Worm (Caenorhabditis elegans) whole organism, L2 larva: ENCODE data around the gene ZK632.14.

Experiments used
- C34F6.9 ChIP-seq: fragments of 150-350 bp; optimal IDR thresholded peaks from 2 replicates; lab custom pipeline; 2014; ENCODE audit warnings: missing biosample characterization, missing genetic modification characterization
- Y55F3AM.14 ChIP-seq: fragments of 200-800 bp; sonication (Bioruptor generic); optimal IDR thresholded peaks from 2 replicates; lab custom pipeline; 2018; ENCODE audit warnings: mild to moderate bottlenecking, missing genetic modification characterization, missing compliant biosample characterization
- ZK546.5 ChIP-seq: sonication (generic microtip); optimal IDR thresholded peaks from 2 replicates; lab custom pipeline; 2017; ENCODE audit warnings: missing biosample characterization, missing genetic modification characterization
- alr-1 ChIP-seq: fragments of 150-350 bp; optimal IDR thresholded peaks from 2 replicates; lab custom pipeline; 2014; ENCODE audit warnings: missing biosample characterization, missing genetic modification characterization
- aly-2 ChIP-seq: fragments of 150-350 bp; optimal IDR thresholded peaks from 2 replicates; lab custom pipeline; 2014; ENCODE audit warnings: missing biosample characterization, missing genetic modification characterization
- ama-1 ChIP-seq: fragments of 150-350 bp; optimal IDR thresholded peaks from 2 replicates; lab custom pipeline; 2018; ENCODE audit warnings: inconsistent platforms
- blmp-1 ChIP-seq: sonication (generic microtip); optimal IDR thresholded peaks from 2 replicates; lab custom pipeline; 2017; ENCODE audit warnings: missing genetic modification characterization, mild to moderate bottlenecking, missing compliant biosample characterization, antibody characterized with exemption, moderate library complexity; ENCODE audit not compliant: insufficient read depth
- ceh-16 ChIP-seq: fragments of 150-350 bp; optimal IDR thresholded peaks from 2 replicates; lab custom pipeline; 2014; ENCODE audit warnings: missing biosample characterization, missing genetic modification characterization
- ceh-82 ChIP-seq: fragments of 150-350 bp; optimal IDR thresholded peaks from 2 replicates; lab custom pipeline; 2014; ENCODE audit warnings: missing biosample characterization, missing genetic modification characterization
- crh-2 ChIP-seq: sonication (generic microtip); optimal IDR thresholded peaks from 2 replicates; lab custom pipeline; 2017; ENCODE audit warnings: missing biosample characterization, missing genetic modification characterization
- dmd-4 ChIP-seq: sonication (generic microtip); optimal IDR thresholded peaks from 2 replicates; lab custom pipeline; 2017; ENCODE audit warnings: missing biosample characterization, missing genetic modification characterization
- egl-27 ChIP-seq: sonication (generic microtip); optimal IDR thresholded peaks from 3 replicates; lab custom pipeline; 2017; ENCODE audit warnings: missing biosample characterization, missing genetic modification reagents, missing genetic modification characterization
- elt-1 ChIP-seq: fragments of 150-350 bp; optimal IDR thresholded peaks from 2 replicates; lab custom pipeline; 2014; ENCODE audit warnings: missing biosample characterization, missing genetic modification characterization
- elt-3 ChIP-seq: sonication (generic microtip); optimal IDR thresholded peaks from 2 replicates; lab custom pipeline; 2017; ENCODE audit warnings: missing biosample characterization, missing genetic modification characterization
- fos-1 ChIP-seq: fragments of 150-350 bp; optimal IDR thresholded peaks from 2 replicates; lab custom pipeline; 2014; ENCODE audit warnings: missing biosample characterization, missing genetic modification characterization
- lin-11 ChIP-seq: fragments of 150-350 bp; sonication (generic microtip); optimal IDR thresholded peaks from 2 replicates; lab custom pipeline; 2014; ENCODE audit warnings: missing biosample characterization, missing genetic modification characterization, inconsistent platforms, mixed read lengths
- lin-13 ChIP-seq: fragments of 150-350 bp; optimal IDR thresholded peaks from 2 replicates; lab custom pipeline; 2014; ENCODE audit warnings: missing biosample characterization, missing genetic modification reagents, missing genetic modification characterization
- lin-39 ChIP-seq: fragments of 150-350 bp; optimal IDR thresholded peaks from 2 replicates; lab custom pipeline; 2014; ENCODE audit warnings: missing biosample characterization, missing genetic modification reagents, missing genetic modification characterization
- lsy-2 ChIP-seq, 2 experiments: fragments of 150-350 bp in 1 of 2; sonication (generic microtip) in 1 of 2; optimal IDR thresholded peaks; 2 replicates each; lab custom pipeline; 2014 to 2017; ENCODE audit warnings: missing biosample characterization in 2 of 2, missing genetic modification characterization in 2 of 2
- mdl-1 ChIP-seq, 2 experiments: fragments of 150-350 bp in 1 of 2; sonication (generic microtip) in 1 of 2; optimal IDR thresholded peaks; 2 replicates each; lab custom pipeline; 2017; ENCODE audit warnings: missing biosample characterization in 2 of 2, missing genetic modification characterization in 2 of 2
- nhr-10 ChIP-seq: sonication (generic microtip); optimal IDR thresholded peaks from 2 replicates; lab custom pipeline; 2017; ENCODE audit warnings: missing biosample characterization, missing genetic modification characterization
- nhr-11 ChIP-seq: fragments of 150-350 bp; optimal IDR thresholded peaks from 2 replicates; lab custom pipeline; 2014; ENCODE audit warnings: missing biosample characterization, missing genetic modification characterization
- nhr-12 ChIP-seq: fragments of 150-350 bp; optimal IDR thresholded peaks from 2 replicates; lab custom pipeline; 2014; ENCODE audit warnings: missing biosample characterization, missing genetic modification characterization
- nhr-129 ChIP-seq: fragments of 150-350 bp; optimal IDR thresholded peaks from 2 replicates; lab custom pipeline; 2014; ENCODE audit warnings: missing biosample characterization, missing genetic modification characterization
- nhr-21 ChIP-seq: fragments of 150-350 bp; optimal IDR thresholded peaks from 2 replicates; lab custom pipeline; 2014; ENCODE audit warnings: missing biosample characterization, missing genetic modification characterization
- nhr-23 ChIP-seq: fragments of 150-350 bp; optimal IDR thresholded peaks from 2 replicates; lab custom pipeline; 2014; ENCODE audit warnings: missing biosample characterization, missing genetic modification reagents, missing genetic modification characterization
- nhr-237 ChIP-seq: fragments of 150-350 bp; optimal IDR thresholded peaks from 2 replicates; lab custom pipeline; 2014; ENCODE audit warnings: missing biosample characterization, missing genetic modification characterization
- nhr-25 ChIP-seq: fragments of 150-350 bp; sonication (generic microtip); optimal IDR thresholded peaks from 3 replicates; lab custom pipeline; 2014; ENCODE audit warnings: missing biosample characterization, missing genetic modification characterization
- nhr-77 ChIP-seq: fragments of 150-350 bp; optimal IDR thresholded peaks from 2 replicates; lab custom pipeline; 2014; ENCODE audit warnings: missing biosample characterization, missing genetic modification characterization
- sem-4 ChIP-seq: fragments of 150-350 bp; optimal IDR thresholded peaks from 2 replicates; lab custom pipeline; 2014; ENCODE audit warnings: missing biosample characterization, missing genetic modification reagents, missing genetic modification characterization
- skn-1 ChIP-seq: sonication (generic microtip); optimal IDR thresholded peaks from 2 replicates; lab custom pipeline; 2017; ENCODE audit warnings: missing biosample characterization, missing genetic modification characterization
- sma-3 ChIP-seq: sonication (generic microtip); optimal IDR thresholded peaks from 2 replicates; lab custom pipeline; 2016; ENCODE audit warnings: missing genetic modification reagents, missing genetic modification characterization, missing compliant biosample characterization
- snpc-4 ChIP-seq: fragments of 150-350 bp; optimal IDR thresholded peaks from 2 replicates; lab custom pipeline; 2014; ENCODE audit warnings: missing biosample characterization, missing genetic modification characterization
- unc-39 ChIP-seq: fragments of 150-350 bp; optimal IDR thresholded peaks from 2 replicates; lab custom pipeline; 2014; ENCODE audit warnings: missing biosample characterization, missing genetic modification characterization
- unc-55 ChIP-seq: fragments of 150-350 bp; sonication (generic microtip); optimal IDR thresholded peaks from 3 replicates; lab custom pipeline; 2014; ENCODE audit warnings: missing biosample characterization, missing genetic modification reagents, missing genetic modification characterization
- unc-62 ChIP-seq: fragments of 150-350 bp; optimal IDR thresholded peaks from 2 replicates; lab custom pipeline; 2014; ENCODE audit warnings: missing biosample characterization, missing genetic modification reagents, missing genetic modification characterization
- zag-1 ChIP-seq: fragments of 150-350 bp; optimal IDR thresholded peaks from 2 replicates; lab custom pipeline; 2014; ENCODE audit warnings: missing biosample characterization, missing genetic modification characterization
- ztf-1 ChIP-seq: fragments of 200-800 bp; sonication (Bioruptor generic); conservative IDR thresholded peaks from 2 replicates; pipeline ENCODE4 v1.3.6; 2022; ENCODE audit warnings: missing genetic modification characterization, missing compliant biosample characterization
- ztf-11 ChIP-seq: sonication (generic microtip); optimal IDR thresholded peaks from 2 replicates; lab custom pipeline; 2017; ENCODE audit warnings: missing biosample characterization, missing genetic modification characterization
- ztf-4 ChIP-seq: fragments of 150-350 bp; optimal IDR thresholded peaks from 2 replicates; lab custom pipeline; 2014; ENCODE audit warnings: missing biosample characterization, missing genetic modification characterization

The ZK632.14 gene

DNA sequence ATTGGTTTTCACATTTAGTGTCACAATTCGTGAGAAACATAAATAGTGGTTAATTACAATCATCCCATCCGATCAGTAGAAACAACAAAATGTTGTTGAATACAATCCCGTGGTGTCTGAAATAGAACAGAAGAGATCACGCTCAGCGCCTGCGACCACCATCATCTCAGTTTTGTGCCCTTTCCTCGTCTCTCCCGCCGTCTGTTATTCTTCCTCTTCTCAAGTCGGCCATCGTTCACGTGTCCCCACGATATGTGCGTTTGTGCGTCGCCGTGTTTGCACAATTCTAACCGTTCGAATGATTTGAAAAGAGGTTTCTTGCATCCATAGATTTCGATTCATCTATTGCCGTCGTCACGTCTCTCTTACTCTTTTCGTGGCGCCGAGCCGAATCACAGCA, 5.5 kb downstream of the ZK632.14 start, which contains the start of gene panl-3 (continued):
- TF ChIP-seq unc-62 (GFP tag; lab: Kevin White, UChicago) (no peak), blmp-1 (peak; percentile 4), nhr-21 (tag; lab: Kevin White, UChicago) (peak; percentile 48), nhr-77 (no peak), C34F6.9 (tag; lab: Kevin White, UChicago) (peak; percentile 82)
- TF ChIP-seq, all 48 proteins: peak for 18

DNA sequence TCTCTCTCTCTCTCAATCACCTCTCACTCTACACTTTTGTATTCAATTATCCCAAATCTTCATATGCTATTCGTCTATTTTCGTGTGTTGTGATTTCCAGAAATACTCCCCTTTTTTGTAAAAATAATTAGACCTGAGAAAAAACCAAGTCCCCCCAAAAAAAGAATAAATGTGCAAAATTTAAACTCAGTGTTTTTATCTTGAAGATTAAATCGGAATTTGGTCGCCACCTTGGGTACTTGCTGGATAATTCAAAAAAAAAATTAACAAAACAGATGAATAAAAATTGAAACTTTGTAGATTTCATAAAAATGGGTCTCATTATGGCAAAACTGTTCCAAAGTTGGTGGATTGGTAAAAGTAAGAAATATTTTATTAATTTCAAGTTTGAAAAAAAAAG, 9.7 kb downstream of the ZK632.14 start, which contains the start of gene arl-5:
Gene arl-5 (plus strand): TSS at position 301 of the 400 bp plus-strand sequence.
- TF ChIP-seq nhr-129 (tag; lab: Kevin White, UChicago), result no peak
- no peak for TF ChIP-seq nhr-11
- no peak for TF ChIP-seq blmp-1
- no peak for TF ChIP-seq nhr-21 (tag; lab: Kevin White, UChicago)
- no peak for TF ChIP-seq skn-1 (tag; lab: Kevin White, UChicago)
- TF ChIP-seq nhr-77, result no peak
- no peak for TF ChIP-seq Y55F3AM.14
- TF ChIP-seq nhr-12 (tag; lab: Kevin White, UChicago), result no peak
- TF ChIP-seq ceh-16 (tag; lab: Kevin White, UChicago), result no peak
- TF ChIP-seq nhr-237 (tag; lab: Kevin White, UChicago), result no peak
- TF ChIP-seq ztf-4 (tag; lab: Kevin White, UChicago), result no peak
- TF ChIP-seq ztf-11 (tag; lab: Kevin White, UChicago), result no peak

DNA sequence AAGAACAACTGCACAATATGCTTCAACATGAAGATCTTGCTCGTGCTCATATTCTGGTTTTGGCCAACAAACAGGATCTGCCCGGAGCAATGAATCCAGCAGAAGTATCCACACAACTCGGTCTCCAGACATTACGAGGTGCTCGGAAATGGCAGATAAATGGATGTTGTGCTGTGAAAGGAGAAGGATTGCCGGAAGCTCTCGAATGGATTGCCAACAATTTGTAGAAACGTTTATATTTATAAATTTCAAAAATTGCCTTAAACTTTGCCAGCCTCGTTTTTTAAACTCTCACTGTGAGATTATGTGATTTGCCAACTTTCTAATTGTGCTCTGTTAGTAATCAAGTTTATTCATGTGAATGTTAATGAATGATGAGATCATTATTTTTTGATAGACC, 10.5 kb downstream of the ZK632.14 start:
- no peak for TF ChIP-seq ztf-1 (GFP tag; lab: Robert Waterston, UW)
- no peak for TF ChIP-seq blmp-1
- no peak for TF ChIP-seq unc-55
- no peak for TF ChIP-seq crh-2 (tag; lab: Kevin White, UChicago)
- no peak for TF ChIP-seq sem-4
- TF ChIP-seq nhr-129 (tag; lab: Kevin White, UChicago), result no peak
- no peak for TF ChIP-seq lin-11
- TF ChIP-seq lsy-2 (tag; optimal IDR thresholded peaks at IDR 0.05; lab: Kevin White, UChicago), result no peak
- TF ChIP-seq nhr-10 (tag; lab: Kevin White, UChicago), result no peak
- no peak for TF ChIP-seq dmd-4 (tag; lab: Kevin White, UChicago)
- TF ChIP-seq aly-2 (tag; lab: Kevin White, UChicago), result no peak
- TF ChIP-seq alr-1 (tag; lab: Kevin White, UChicago), result no peak

DNA sequence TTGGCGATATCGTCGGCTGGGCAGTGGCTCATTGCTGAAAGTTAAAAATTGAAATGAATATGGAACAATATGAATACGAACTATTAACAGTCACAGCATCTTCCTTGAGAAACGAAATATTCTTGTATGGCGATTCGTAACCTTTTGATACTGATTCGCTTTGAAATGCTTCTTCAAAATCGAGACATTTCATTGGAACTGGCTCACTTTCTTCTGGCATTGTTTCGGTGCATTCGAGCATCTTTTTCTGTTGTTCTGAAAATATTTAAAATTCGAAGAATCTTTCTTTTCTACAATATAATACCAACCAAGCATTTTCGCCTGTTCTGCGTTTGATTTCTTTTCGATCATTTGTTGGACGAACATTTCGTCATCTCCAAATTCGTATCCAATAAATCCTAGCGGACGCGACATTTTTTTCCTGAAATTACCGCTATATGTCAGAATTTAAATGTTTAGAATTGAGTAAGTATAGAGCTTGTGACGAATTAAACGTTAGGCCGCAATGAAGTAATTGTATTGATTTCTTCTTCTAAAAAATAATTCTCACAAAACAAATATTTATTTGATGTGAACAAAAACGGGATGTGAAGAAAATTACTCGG, 11.2 kb downstream of the ZK632.14 start, which contains the start of gene lin-52:
Gene lin-52 (minus strand): TSS at position 421 of the 605 bp plus-strand sequence.
- TF ChIP-seq zag-1 (tag; lab: Kevin White, UChicago), result no peak
- no peak for TF ChIP-seq unc-39 (tag; lab: Kevin White, UChicago)
- TF ChIP-seq ztf-4 (tag; lab: Kevin White, UChicago), result peak; percentile 78
- TF ChIP-seq crh-2 (tag; lab: Kevin White, UChicago), result peak; percentile 18
- peak; percentile 2 for TF ChIP-seq nhr-25 (tag; lab: Kevin White, UChicago)
- TF ChIP-seq lin-13, result peak; percentile 11
- TF ChIP-seq alr-1 (tag; lab: Kevin White, UChicago), result no peak
- peak in 1 of 2 experiments; percentile 32 for TF ChIP-seq lsy-2 (tag; optimal IDR thresholded peaks at IDR 0.05; lab: Kevin White, UChicago)
- TF ChIP-seq ztf-1 (GFP tag; lab: Robert Waterston, UW), result no peak
- TF ChIP-seq ama-1 (lab: Kevin White, UChicago), result peak; percentile 67
- no peak for TF ChIP-seq nhr-21 (tag; lab: Kevin White, UChicago)
- peak; percentile 40 for TF ChIP-seq sma-3 (GFP tag; lab: Kevin White, UChicago)

DNA sequence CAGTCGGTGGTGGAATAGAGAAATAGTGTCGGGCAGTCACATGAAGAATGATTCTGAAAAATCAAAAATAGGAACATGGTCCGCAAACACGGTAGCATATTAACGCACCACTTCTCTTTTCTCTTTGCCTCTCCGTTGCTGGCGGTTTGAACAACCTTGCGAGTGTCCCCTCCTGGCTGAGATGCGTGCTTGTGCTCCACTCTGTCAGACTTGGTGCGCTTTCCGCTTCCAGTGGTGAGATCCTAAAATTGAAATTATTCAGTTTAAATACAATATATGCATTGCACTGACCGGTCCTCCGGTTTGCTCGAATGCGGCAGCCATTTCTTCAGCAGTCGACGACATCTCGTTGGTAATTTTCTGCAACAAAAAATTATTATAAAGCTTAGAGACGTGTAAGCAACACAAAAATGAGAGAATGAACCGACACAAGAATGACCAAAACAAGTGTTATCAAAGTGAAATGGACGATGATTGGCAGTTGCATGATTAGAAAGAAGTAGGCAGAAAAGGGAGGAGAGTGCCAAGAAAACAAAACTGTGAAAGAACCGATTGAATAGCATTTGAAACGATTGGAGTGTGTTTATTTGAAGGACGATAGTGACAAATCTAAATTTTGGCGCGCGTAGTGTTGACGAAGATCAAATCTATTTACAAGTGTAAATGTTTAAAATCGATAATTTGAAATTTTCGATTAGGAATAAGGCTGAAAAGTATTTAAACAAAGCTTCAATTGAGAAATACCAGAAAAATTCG, 12.0 kb downstream of the ZK632.14 start, which contains the start of gene ZK632.9:
Gene ZK632.9 (minus strand): TSS at position 360 of the 756 bp plus-strand sequence.
- TF ChIP-seq lin-39 (tag; lab: Kevin White, UChicago) (no peak), egl-27 (tag; lab: Kevin White, UChicago) (no peak), ztf-4 (tag; lab: Kevin White, UChicago) (no peak), nhr-11 (no peak), fos-1 (tag; lab: Kevin White, UChicago) (peak; percentile 35), ama-1 (lab: Kevin White, UChicago) (no peak), snpc-4 (tag; lab: Kevin White, UChicago) (no peak), nhr-10 (tag; lab: Kevin White, UChicago) (peak; percentile 7), nhr-129 (tag; lab: Kevin White, UChicago) (peak; percentile 32), sma-3 (GFP tag; lab: Kevin White, UChicago) (no peak), skn-1 (tag; lab: Kevin White, UChicago) (peak; percentile 34), ZK546.5 (tag; lab: Kevin White, UChicago) (no peak), nhr-23 (tag; lab: Kevin White, UChicago) (no peak), elt-1 (tag; lab: Kevin White, UChicago) (no peak), unc-55 (peak; percentile 11), nhr-77 (no peak), Y55F3AM.14 (peak; percentile 9), ztf-1 (GFP tag; lab: Robert Waterston, UW) (no peak), zag-1 (tag; lab: Kevin White, UChicago) (no peak), blmp-1 (no peak), ceh-82 (tag; lab: Kevin White, UChicago) (no peak), elt-3 (tag; lab: Kevin White, UChicago) (no peak), ceh-16 (tag; lab: Kevin White, UChicago) (no peak), mdl-1 (tag; optimal IDR thresholded peaks at IDR 0.05; lab: Kevin White, UChicago) (no peak), ztf-11 (tag; lab: Kevin White, UChicago) (no peak), nhr-21 (tag; lab: Kevin White, UChicago) (peak; percentile 8)
